Worm (Caenorhabditis elegans) whole organism, young adult: ENCODE data around the gene T04A6.2.

ENCODE experiments used
- F23B12.7 ChIP-seq: sonication (generic microtip); optimal IDR thresholded peaks from 2 replicates; lab custom pipeline; 2017; ENCODE audit warnings: missing genetic modification characterization, mild to moderate bottlenecking, missing compliant biosample characterization, antibody characterized with exemption, moderate library complexity; ENCODE audit not compliant: insufficient read depth
- F37B4.10 ChIP-seq: fragments of 200-800 bp; sonication (Bioruptor generic); IDR thresholded peaks from 2 replicates; pipeline ENCODE4 v1.3.6; 2022; ENCODE audit warnings: missing genetic modification characterization, missing compliant biosample characterization
- F49E8.2 ChIP-seq: sonication (generic microtip); optimal IDR thresholded peaks from 3 replicates; lab custom pipeline; 2017; ENCODE audit warnings: missing genetic modification characterization, mild to moderate bottlenecking, missing compliant biosample characterization, antibody characterized with exemption, moderate library complexity; ENCODE audit not compliant: insufficient read depth
- F52B5.7 ChIP-seq: sonication (generic microtip); optimal IDR thresholded peaks from 2 replicates; lab custom pipeline; 2016; ENCODE audit warnings: mild to moderate bottlenecking, missing genetic modification characterization, missing compliant biosample characterization
- F55B11.4 ChIP-seq: sonication (generic microtip); optimal IDR thresholded peaks from 2 replicates; lab custom pipeline; 2016; ENCODE audit warnings: missing compliant biosample characterization, missing genetic modification characterization, borderline replicate concordance; ENCODE audit not compliant: insufficient read depth
- T26A5.8 ChIP-seq: sonication (generic microtip); optimal IDR thresholded peaks from 2 replicates; lab custom pipeline; 2016; ENCODE audit warnings: missing genetic modification characterization, missing compliant biosample characterization
- Y53G8AR.9 ChIP-seq: fragments of 200-800 bp; sonication (Bioruptor generic); conservative IDR thresholded peaks from 2 replicates; pipeline ENCODE4 v1.3.6; 2022; ENCODE audit warnings: missing genetic modification reagents, missing genetic modification characterization, missing compliant biosample characterization
- Y56A3A.18 ChIP-seq: fragments of 200-800 bp; sonication (Bioruptor generic); IDR thresholded peaks from 2 replicates; pipeline ENCODE4 v1.3.6; 2022; ENCODE audit warnings: missing genetic modification reagents, missing genetic modification characterization, missing compliant biosample characterization
- ZK185.1 ChIP-seq: sonication (generic microtip); optimal IDR thresholded peaks from 2 replicates; lab custom pipeline; 2016; ENCODE audit warnings: mild to moderate bottlenecking, missing genetic modification characterization, missing compliant biosample characterization; ENCODE audit not compliant: poor library complexity, severe bottlenecking
- akir-1 ChIP-seq: fragments of 200-800 bp; sonication (Bioruptor generic); optimal IDR thresholded peaks from 2 replicates; lab custom pipeline; 2018; ENCODE audit warnings: mild to moderate bottlenecking, missing genetic modification characterization, moderate library complexity, missing compliant biosample characterization
- ama-1 ChIP-seq, 3 experiments: fragments of 150-350 bp in 1 of 3; sonication (generic microtip) in 2 of 3; optimal IDR thresholded peaks; 2 replicates each; lab custom pipeline; 2014 to 2018; ENCODE audit warnings: missing biosample characterization in 2 of 3, missing genetic modification characterization in 2 of 3, missing genetic modification reagents in 2 of 3
- atf-7 ChIP-seq: sonication (generic microtip); optimal IDR thresholded peaks from 2 replicates; lab custom pipeline; 2017; ENCODE audit warnings: mild to moderate bottlenecking, missing genetic modification characterization, missing compliant biosample characterization
- attf-3 ChIP-seq: fragments of 200-800 bp; sonication (Bioruptor generic); conservative IDR thresholded peaks from 2 replicates; pipeline ENCODE4 v1.3.6; 2022; ENCODE audit warnings: missing genetic modification reagents, missing genetic modification characterization, missing compliant biosample characterization
- ccch-3 ChIP-seq: fragments of 200-800 bp; sonication (Bioruptor generic); optimal IDR thresholded peaks from 2 replicates; lab custom pipeline; 2018; ENCODE audit warnings: mild to moderate bottlenecking, missing genetic modification characterization, missing compliant biosample characterization
- cebp-1 ChIP-seq, 2 experiments: fragments of 200-800 bp in 1 of 2; sonication (Bioruptor generic) in 1 of 2; sonication (generic microtip) in 1 of 2; IDR thresholded peaks in 1 of 2; optimal IDR thresholded peaks in 1 of 2; 2 replicates each; pipeline versions ENCODE4 v1.3.6 to Lab custom; 2017 to 2022; ENCODE audit warnings: missing compliant biosample characterization in 2 of 2, missing genetic modification characterization in 2 of 2, mild to moderate bottlenecking in 1 of 2, missing genetic modification reagents in 1 of 2, moderate library complexity in 1 of 2
- ceh-100 ChIP-seq: fragments of 200-800 bp; sonication (Bioruptor generic); IDR thresholded peaks from 2 replicates; pipeline ENCODE4 v1.3.6; 2022; ENCODE audit warnings: missing genetic modification reagents, missing genetic modification characterization, missing compliant biosample characterization
- ceh-79 ChIP-seq: sonication (generic microtip); optimal IDR thresholded peaks from 2 replicates; lab custom pipeline; 2017; ENCODE audit warnings: mild to moderate bottlenecking, missing genetic modification characterization, missing compliant biosample characterization
- ceh-91 ChIP-seq: fragments of 200-800 bp; sonication (Bioruptor generic); IDR thresholded peaks from 2 replicates; pipeline ENCODE4 v1.3.6; 2022; ENCODE audit warnings: missing genetic modification reagents, missing genetic modification characterization, missing compliant biosample characterization
- die-1 ChIP-seq: sonication (generic microtip); optimal IDR thresholded peaks from 2 replicates; lab custom pipeline; 2016; ENCODE audit warnings: missing genotype, mild to moderate bottlenecking, missing genetic modification characterization, missing compliant biosample characterization
- efl-1 ChIP-seq: fragments of 150-350 bp; optimal IDR thresholded peaks from 2 replicates; lab custom pipeline; 2014; ENCODE audit warnings: missing biosample characterization, missing genetic modification reagents, missing genetic modification characterization
- ets-4 ChIP-seq: fragments of 200-800 bp; sonication (Bioruptor generic); optimal IDR thresholded peaks from 2 replicates; lab custom pipeline; 2018; ENCODE audit warnings: mild to moderate bottlenecking, missing genetic modification characterization, missing compliant biosample characterization
- him-1 ChIP-seq: sonication (generic microtip); optimal IDR thresholded peaks from 2 replicates; lab custom pipeline; 2016; ENCODE audit warnings: missing genotype, missing genetic modification reagents, missing genetic modification characterization, missing compliant biosample characterization
- hlh-26 ChIP-seq: fragments of 200-800 bp; sonication (Bioruptor generic); conservative IDR thresholded peaks from 2 replicates; pipeline ENCODE4 v1.3.6; 2022; ENCODE audit warnings: missing genetic modification reagents, missing genetic modification characterization, missing compliant biosample characterization
- hmg-20 ChIP-seq: fragments of 200-800 bp; sonication (Bioruptor generic); IDR thresholded peaks from 2 replicates; pipeline ENCODE4 v1.3.6; 2022; ENCODE audit warnings: missing genetic modification reagents, missing genetic modification characterization, missing compliant biosample characterization
- hrde-1 ChIP-seq: sonication (generic microtip); optimal IDR thresholded peaks from 2 replicates; lab custom pipeline; 2016; ENCODE audit warnings: missing genetic modification characterization, mild to moderate bottlenecking, missing compliant biosample characterization, moderate library complexity, missing genotype, missing genetic modification reagents, borderline replicate concordance
- hsf-1 ChIP-seq: fragments of 200-800 bp; sonication (Bioruptor generic); IDR thresholded peaks from 2 replicates; pipeline ENCODE4 v1.3.6; 2022; ENCODE audit warnings: missing genetic modification reagents, missing genetic modification characterization, missing compliant biosample characterization
- lag-1 ChIP-seq: fragments of 200-800 bp; sonication (Bioruptor generic); IDR thresholded peaks from 2 replicates; pipeline ENCODE4 v1.3.6; 2022; ENCODE audit warnings: missing genetic modification reagents, missing genetic modification characterization, missing compliant biosample characterization
- let-526 ChIP-seq: fragments of 200-800 bp; sonication (Bioruptor generic); IDR thresholded peaks from 2 replicates; pipeline ENCODE4 v1.3.6; 2022; ENCODE audit warnings: missing genetic modification reagents, missing genetic modification characterization, missing compliant biosample characterization
- lin-40 ChIP-seq: sonication (generic microtip); optimal IDR thresholded peaks from 2 replicates; lab custom pipeline; 2016; ENCODE audit warnings: missing genetic modification characterization, mild to moderate bottlenecking, missing compliant biosample characterization, missing genotype, missing genetic modification reagents
- lin-54 ChIP-seq: fragments of 200-800 bp; sonication (Bioruptor generic); optimal IDR thresholded peaks from 2 replicates; lab custom pipeline; 2018; ENCODE audit warnings: mild to moderate bottlenecking, missing genetic modification characterization, missing compliant biosample characterization
- lsl-1 ChIP-seq: fragments of 200-800 bp; sonication (Bioruptor generic); optimal IDR thresholded peaks from 2 replicates; lab custom pipeline; 2018; ENCODE audit warnings: mild to moderate bottlenecking, missing genetic modification characterization, moderate library complexity, missing compliant biosample characterization
- madf-10 ChIP-seq: sonication (generic microtip); optimal IDR thresholded peaks from 2 replicates; lab custom pipeline; 2016; ENCODE audit warnings: mild to moderate bottlenecking, missing genetic modification characterization, missing compliant biosample characterization
- madf-3 ChIP-seq: fragments of 200-800 bp; sonication (Bioruptor generic); IDR thresholded peaks from 2 replicates; pipeline ENCODE4 v1.3.6; 2022; ENCODE audit warnings: missing genetic modification reagents, missing genetic modification characterization, missing compliant biosample characterization
- mcd-1 ChIP-seq: fragments of 200-800 bp; sonication (Bioruptor generic); IDR thresholded peaks from 2 replicates; pipeline ENCODE4 v1.3.6; 2022; ENCODE audit warnings: missing genetic modification reagents, missing genetic modification characterization, missing compliant biosample characterization
- mes-4 ChIP-seq: sonication (generic microtip); optimal IDR thresholded peaks from 2 replicates; lab custom pipeline; 2016; ENCODE audit warnings: missing genotype, missing genetic modification characterization, missing compliant biosample characterization
- nfya-2 ChIP-seq: fragments of 200-800 bp; sonication (Bioruptor generic); IDR thresholded peaks from 2 replicates; pipeline ENCODE4 v1.3.6; 2022; ENCODE audit warnings: missing genetic modification reagents, missing genetic modification characterization, missing compliant biosample characterization
- pbrm-1 ChIP-seq: fragments of 200-800 bp; sonication (Bioruptor generic); IDR thresholded peaks from 2 replicates; pipeline ENCODE4 v1.3.6; 2022; ENCODE audit warnings: missing genetic modification reagents, missing genetic modification characterization, missing compliant biosample characterization
- pha-4 ChIP-seq: fragments of 150-350 bp; sonication (generic microtip); optimal IDR thresholded peaks from 2 replicates; lab custom pipeline; 2014; ENCODE audit warnings: missing biosample characterization, missing genetic modification reagents, missing genetic modification characterization
- rpc-1 ChIP-seq, 2 experiments: fragments of 150-350 bp in 1 of 2; sonication (generic microtip) in 1 of 2; optimal IDR thresholded peaks; 2 replicates each; lab custom pipeline; 2014 to 2018; ENCODE audit warnings: missing biosample characterization in 1 of 2, missing genetic modification characterization in 1 of 2, missing genetic modification reagents in 1 of 2, missing genotype in 1 of 2
- sea-2 ChIP-seq: fragments of 200-800 bp; sonication (Bioruptor generic); IDR thresholded peaks from 2 replicates; pipeline ENCODE4 v1.3.6; 2022; ENCODE audit warnings: missing genetic modification characterization, missing compliant biosample characterization
- tbp1 ChIP-seq: fragments of 200-800 bp; sonication (Bioruptor generic); optimal IDR thresholded peaks from 2 replicates; lab custom pipeline; 2018; ENCODE audit warnings: mild to moderate bottlenecking, missing genetic modification characterization, missing compliant biosample characterization
- tbx-9 ChIP-seq: sonication (generic microtip); optimal IDR thresholded peaks from 2 replicates; lab custom pipeline; 2016; ENCODE audit warnings: borderline replicate concordance, missing genetic modification characterization, inconsistent platforms, missing compliant biosample characterization
- tlf-1 ChIP-seq: fragments of 200-800 bp; sonication (Bioruptor generic); optimal IDR thresholded peaks from 2 replicates; lab custom pipeline; 2018; ENCODE audit warnings: mild to moderate bottlenecking, missing genetic modification characterization, missing compliant biosample characterization
- zfh-2 ChIP-seq: fragments of 200-800 bp; sonication (Bioruptor generic); conservative IDR thresholded peaks from 2 replicates; pipeline ENCODE4 v1.3.6; 2022; ENCODE audit warnings: missing genetic modification reagents, missing genetic modification characterization, missing compliant biosample characterization
- ztf-22 ChIP-seq: fragments of 200-800 bp; sonication (Bioruptor generic); optimal IDR thresholded peaks from 2 replicates; lab custom pipeline; 2018; ENCODE audit warnings: mild to moderate bottlenecking, missing genetic modification characterization, moderate library complexity, missing compliant biosample characterization
- ztf-6 ChIP-seq: fragments of 200-800 bp; sonication (Bioruptor generic); IDR thresholded peaks from 2 replicates; pipeline ENCODE4 v1.3.6; 2022; ENCODE audit warnings: missing genetic modification reagents, missing genetic modification characterization, missing compliant biosample characterization

The T04A6.2 gene

DNA sequence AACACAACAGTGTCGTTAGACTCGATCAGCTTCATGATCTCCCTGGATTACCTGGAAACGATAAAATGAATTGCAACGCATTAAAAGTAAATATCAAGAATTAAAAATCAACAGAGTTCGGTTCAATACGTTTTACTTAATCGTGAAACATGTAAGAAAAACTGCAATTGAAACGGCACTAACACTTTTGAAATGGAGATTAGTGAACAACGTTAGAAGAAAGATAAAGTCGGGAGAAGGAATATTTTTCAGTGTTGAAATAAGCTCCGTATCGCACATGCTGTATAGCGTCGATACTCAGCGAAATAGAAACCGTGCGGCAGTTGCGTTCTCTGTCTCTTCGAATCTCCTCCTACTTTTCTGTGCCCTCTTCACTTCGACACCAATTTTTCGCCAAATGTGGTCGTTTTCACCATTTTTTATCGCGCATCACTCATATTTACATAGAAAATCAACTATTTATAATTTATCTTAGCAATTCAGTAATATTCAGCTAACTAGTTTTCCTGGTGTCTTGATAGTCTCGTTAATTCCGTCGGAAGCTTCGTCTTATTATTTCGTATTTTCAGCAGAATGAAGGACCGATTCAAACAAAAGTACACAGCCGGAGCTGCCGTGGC is 41.7 kb upstream of the T04A6.2 start, which contains the start of the genes rpl-9 and lpd-7:
rpl-9 (minus strand) TSS at position 51 of the 620 bp plus-strand sequence.
lpd-7 (plus strand) TSS at position 570 of the 620 bp plus-strand sequence.
- TF ChIP-seq lin-40 (tag; lab: Kevin White, UChicago) (peak; percentile 40), hsf-1 (GFP tag; lab: Robert Waterston, UW) (no peak), ztf-22 (no peak), ceh-100 (GFP tag; lab: Robert Waterston, UW) (no peak), pbrm-1 (peak; percentile 47; the same call in 1 of the 2 replicates), F52B5.7 (tag; lab: Kevin White, UChicago) (no peak), efl-1 (GFP tag; lab: Kevin White, UChicago) (no peak), attf-3 (GFP tag; lab: Robert Waterston, UW) (peak; percentile 65; the same call in 1 of the 2 replicates), madf-3 (peak; percentile 67; the same call in 1 of the 2 replicates), ceh-91 (no peak), lag-1 (GFP tag; lab: Robert Waterston, UW) (no peak), Y56A3A.18 (GFP tag; lab: Robert Waterston, UW) (no peak), F49E8.2 (peak; percentile 34), ccch-3 (GFP tag; lab: Kevin White, UChicago) (no peak), zfh-2 (no peak; the same call in 1 of the 2 replicates), lsl-1 (GFP tag; lab: Kevin White, UChicago) (peak; percentile 42), mcd-1 (GFP tag; lab: Robert Waterston, UW) (peak; percentile 36; the same call in 1 of the 2 replicates), tbp1 (GFP tag; lab: Kevin White, UChicago) (peak; percentile 22), F55B11.4 (tag; lab: Kevin White, UChicago) (no peak), let-526 (GFP tag; lab: Robert Waterston, UW) (no peak), F23B12.7 (tag; lab: Kevin White, UChicago) (peak; percentile 75), tbx-9 (tag; lab: Kevin White, UChicago) (no peak), die-1 (tag; lab: Kevin White, UChicago) (no peak), ama-1 (optimal IDR thresholded peaks at IDR 0.05; lab: Kevin White, UChicago) (no peak), ama-1 (GFP tag; optimal IDR thresholded peaks at IDR 0.05; lab: Kevin White, UChicago) (no peak), lin-54 (GFP tag; lab: Kevin White, UChicago) (peak; percentile 24), T26A5.8 (tag; lab: Kevin White, UChicago) (no peak), ceh-79 (tag; lab: Kevin White, UChicago) (no peak), him-1 (tag; lab: Kevin White, UChicago) (no peak), tlf-1 (GFP tag; lab: Kevin White, UChicago) (no peak), akir-1 (GFP tag; lab: Kevin White, UChicago) (no peak), hmg-20 (GFP tag; lab: Robert Waterston, UW) (no peak), ztf-6 (GFP tag; lab: Robert Waterston, UW) (no peak), madf-10 (tag; lab: Kevin White, UChicago) (peak; percentile 1), ZK185.1 (no peak), hlh-26 (GFP tag; lab: Robert Waterston, UW) (no peak), hrde-1 (tag; lab: Kevin White, UChicago) (no peak), atf-7 (tag; lab: Kevin White, UChicago) (no peak), ets-4 (GFP tag; lab: Kevin White, UChicago) (no peak), pha-4 (tag; lab: Kevin White, UChicago) (no peak), sea-2 (GFP tag; lab: Robert Waterston, UW) (no peak), nfya-2 (GFP tag; lab: Robert Waterston, UW) (no peak), rpc-1 (optimal IDR thresholded peaks at IDR 0.05; lab: Kevin White, UChicago) (no peak), rpc-1 (tag; optimal IDR thresholded peaks at IDR 0.05; lab: Kevin White, UChicago) (no peak), Y53G8AR.9 (no peak), mes-4 (no peak), F37B4.10 (GFP tag; lab: Robert Waterston, UW) (no peak), cebp-1 (GFP tag; IDR thresholded peaks at IDR 0.05; lab: Robert Waterston, UW) (no peak), cebp-1 (tag; optimal IDR thresholded peaks at IDR 0.05; lab: Kevin White, UChicago) (peak; percentile 72)
